Worm (Caenorhabditis elegans) whole organism, young adult: ENCODE results near the gene str-232.

Experiments used
- B0336.3 ChIP-seq: fragments of 200-800 bp; sonication (Bioruptor generic); IDR thresholded peaks from 2 replicates; pipeline ENCODE4 v1.3.6; 2022; ENCODE audit warnings: missing genetic modification characterization, missing compliant biosample characterization
- F37B4.10 ChIP-seq: fragments of 200-800 bp; sonication (Bioruptor generic); IDR thresholded peaks from 2 replicates; pipeline ENCODE4 v1.3.6; 2022; ENCODE audit warnings: missing genetic modification characterization, missing compliant biosample characterization
- F52B5.7 ChIP-seq: sonication (generic microtip); optimal IDR thresholded peaks from 2 replicates; lab custom pipeline; 2016; ENCODE audit warnings: mild to moderate bottlenecking, missing genetic modification characterization, missing compliant biosample characterization
- K11D2.4 ChIP-seq: fragments of 200-800 bp; sonication (Bioruptor generic); IDR thresholded peaks from 2 replicates; pipeline ENCODE4 v1.3.6; 2022; ENCODE audit warnings: missing genetic modification reagents, missing genetic modification characterization, missing compliant biosample characterization
- T07F8.4 ChIP-seq: sonication (generic microtip); optimal IDR thresholded peaks from 2 replicates; lab custom pipeline; 2016; ENCODE audit warnings: mild to moderate bottlenecking, missing genetic modification characterization, moderate library complexity, missing compliant biosample characterization
- T26A5.8 ChIP-seq: sonication (generic microtip); optimal IDR thresholded peaks from 2 replicates; lab custom pipeline; 2016; ENCODE audit warnings: missing genetic modification characterization, missing compliant biosample characterization
- Y67H2A.10 ChIP-seq: fragments of 200-800 bp; sonication (Bioruptor generic); conservative IDR thresholded peaks from 2 replicates; pipeline ENCODE4 v1.3.6; 2022; ENCODE audit warnings: missing genetic modification reagents, missing genetic modification characterization, missing compliant biosample characterization
- Y79H2A.3 ChIP-seq: fragments of 200-800 bp; sonication (Bioruptor generic); conservative IDR thresholded peaks from 2 replicates; pipeline ENCODE4 v1.3.6; 2022; ENCODE audit warnings: missing genetic modification reagents, missing genetic modification characterization, missing compliant biosample characterization
- atf-7 ChIP-seq: sonication (generic microtip); optimal IDR thresholded peaks from 2 replicates; lab custom pipeline; 2017; ENCODE audit warnings: mild to moderate bottlenecking, missing genetic modification characterization, missing compliant biosample characterization
- attf-5 ChIP-seq: fragments of 200-800 bp; sonication (Bioruptor generic); optimal IDR thresholded peaks from 2 replicates; lab custom pipeline; 2018; ENCODE audit warnings: mild to moderate bottlenecking, missing genetic modification characterization, missing compliant biosample characterization
- cebp-1 ChIP-seq, 2 experiments: fragments of 200-800 bp in 1 of 2; sonication (Bioruptor generic) in 1 of 2; sonication (generic microtip) in 1 of 2; IDR thresholded peaks in 1 of 2; optimal IDR thresholded peaks in 1 of 2; 2 replicates each; pipeline versions ENCODE4 v1.3.6 to Lab custom; 2017 to 2022; ENCODE audit warnings: missing compliant biosample characterization in 2 of 2, missing genetic modification characterization in 2 of 2, mild to moderate bottlenecking in 1 of 2, missing genetic modification reagents in 1 of 2, moderate library complexity in 1 of 2
- ceh-27 ChIP-seq: fragments of 200-800 bp; sonication (Bioruptor generic); optimal IDR thresholded peaks from 2 replicates; lab custom pipeline; 2018; ENCODE audit warnings: mild to moderate bottlenecking, missing genetic modification characterization, moderate library complexity, missing compliant biosample characterization
- ceh-58 ChIP-seq: fragments of 200-800 bp; sonication (Bioruptor generic); IDR thresholded peaks from 2 replicates; pipeline ENCODE4 v1.3.6; 2022; ENCODE audit warnings: missing genetic modification characterization, missing compliant biosample characterization
- ceh-79 ChIP-seq: sonication (generic microtip); optimal IDR thresholded peaks from 2 replicates; lab custom pipeline; 2017; ENCODE audit warnings: mild to moderate bottlenecking, missing genetic modification characterization, missing compliant biosample characterization
- die-1 ChIP-seq: sonication (generic microtip); optimal IDR thresholded peaks from 2 replicates; lab custom pipeline; 2016; ENCODE audit warnings: missing genotype, mild to moderate bottlenecking, missing genetic modification characterization, missing compliant biosample characterization
- dox-1 ChIP-seq: fragments of 200-800 bp; sonication (Bioruptor generic); IDR thresholded peaks from 2 replicates; pipeline ENCODE4 v1.3.6; 2022; ENCODE audit warnings: missing genetic modification reagents, missing genetic modification characterization, missing compliant biosample characterization
- efl-1 ChIP-seq: fragments of 150-350 bp; optimal IDR thresholded peaks from 2 replicates; lab custom pipeline; 2014; ENCODE audit warnings: missing biosample characterization, missing genetic modification reagents, missing genetic modification characterization
- egl-18 ChIP-seq: fragments of 200-800 bp; sonication (Bioruptor generic); IDR thresholded peaks from 2 replicates; pipeline ENCODE4 v1.3.6; 2022; ENCODE audit warnings: missing genetic modification reagents, missing genetic modification characterization, missing compliant biosample characterization
- egl-44 ChIP-seq: fragments of 200-800 bp; sonication (Bioruptor generic); IDR thresholded peaks from 2 replicates; pipeline ENCODE4 v1.3.6; 2022; ENCODE audit warnings: missing genetic modification reagents, missing genetic modification characterization, missing compliant biosample characterization
- ets-4 ChIP-seq: fragments of 200-800 bp; sonication (Bioruptor generic); optimal IDR thresholded peaks from 2 replicates; lab custom pipeline; 2018; ENCODE audit warnings: mild to moderate bottlenecking, missing genetic modification characterization, missing compliant biosample characterization
- hmg-1.2 ChIP-seq: fragments of 200-800 bp; sonication (Bioruptor generic); IDR thresholded peaks from 2 replicates; pipeline ENCODE4 v1.3.6; 2022; ENCODE audit warnings: missing genetic modification reagents, missing genetic modification characterization, missing compliant biosample characterization
- hrde-1 ChIP-seq: sonication (generic microtip); optimal IDR thresholded peaks from 2 replicates; lab custom pipeline; 2016; ENCODE audit warnings: missing genetic modification characterization, mild to moderate bottlenecking, missing compliant biosample characterization, moderate library complexity, missing genotype, missing genetic modification reagents, borderline replicate concordance
- lag-1 ChIP-seq: fragments of 200-800 bp; sonication (Bioruptor generic); IDR thresholded peaks from 2 replicates; pipeline ENCODE4 v1.3.6; 2022; ENCODE audit warnings: missing genetic modification reagents, missing genetic modification characterization, missing compliant biosample characterization
- let-607 ChIP-seq, 2 experiments: fragments of 200-800 bp in 1 of 2; sonication (Bioruptor generic) in 1 of 2; sonication (generic microtip) in 1 of 2; optimal IDR thresholded peaks; 2 replicates each; lab custom pipeline; 2016 to 2018; ENCODE audit warnings: mild to moderate bottlenecking in 2 of 2, missing compliant biosample characterization in 2 of 2, missing genetic modification characterization in 2 of 2, moderate library complexity in 2 of 2, missing genotype in 1 of 2
- lin-35 ChIP-seq, 3 experiments: fragments of 150-350 bp in 2 of 3; sonication (generic microtip) in 1 of 3; optimal IDR thresholded peaks; 2 replicates each; lab custom pipeline; 2014 to 2018; ENCODE audit warnings: missing biosample characterization in 3 of 3, missing genetic modification characterization in 3 of 3, missing genetic modification reagents in 3 of 3
- lin-54 ChIP-seq: fragments of 200-800 bp; sonication (Bioruptor generic); optimal IDR thresholded peaks from 2 replicates; lab custom pipeline; 2018; ENCODE audit warnings: mild to moderate bottlenecking, missing genetic modification characterization, missing compliant biosample characterization
- madf-3 ChIP-seq: fragments of 200-800 bp; sonication (Bioruptor generic); IDR thresholded peaks from 2 replicates; pipeline ENCODE4 v1.3.6; 2022; ENCODE audit warnings: missing genetic modification reagents, missing genetic modification characterization, missing compliant biosample characterization
- nfyb-1 ChIP-seq: fragments of 200-800 bp; sonication (Bioruptor generic); IDR thresholded peaks from 2 replicates; pipeline ENCODE4 v1.3.6; 2022; ENCODE audit warnings: missing genetic modification reagents, missing genetic modification characterization, missing compliant biosample characterization
- nhr-120 ChIP-seq: fragments of 200-800 bp; sonication (Bioruptor generic); IDR thresholded peaks from 2 replicates; pipeline ENCODE4 v1.3.6; 2022; ENCODE audit warnings: missing genetic modification characterization, missing compliant biosample characterization
- nhr-27 ChIP-seq: fragments of 200-800 bp; sonication (Bioruptor generic); optimal IDR thresholded peaks from 2 replicates; lab custom pipeline; 2018; ENCODE audit warnings: mild to moderate bottlenecking, missing genetic modification characterization, moderate library complexity, missing compliant biosample characterization
- nhr-80 ChIP-seq: sonication (generic microtip); optimal IDR thresholded peaks from 2 replicates; lab custom pipeline; 2016; ENCODE audit warnings: missing genetic modification characterization, missing compliant biosample characterization
- pbrm-1 ChIP-seq: fragments of 200-800 bp; sonication (Bioruptor generic); IDR thresholded peaks from 2 replicates; pipeline ENCODE4 v1.3.6; 2022; ENCODE audit warnings: missing genetic modification reagents, missing genetic modification characterization, missing compliant biosample characterization
- sea-2 ChIP-seq: fragments of 200-800 bp; sonication (Bioruptor generic); IDR thresholded peaks from 2 replicates; pipeline ENCODE4 v1.3.6; 2022; ENCODE audit warnings: missing genetic modification characterization, missing compliant biosample characterization
- snpc-3.4 ChIP-seq: sonication (generic microtip); optimal IDR thresholded peaks from 2 replicates; lab custom pipeline; 2017; ENCODE audit warnings: missing genetic modification characterization, mild to moderate bottlenecking, missing compliant biosample characterization, antibody characterized with exemption, moderate library complexity, missing genotype, missing genetic modification reagents
- tbx-9 ChIP-seq: sonication (generic microtip); optimal IDR thresholded peaks from 2 replicates; lab custom pipeline; 2016; ENCODE audit warnings: borderline replicate concordance, missing genetic modification characterization, inconsistent platforms, missing compliant biosample characterization
- unc-62 ChIP-seq: fragments of 150-350 bp; optimal IDR thresholded peaks from 2 replicates; lab custom pipeline; 2014; ENCODE audit warnings: missing biosample characterization, missing genetic modification reagents, missing genetic modification characterization
- zfh-2 ChIP-seq: fragments of 200-800 bp; sonication (Bioruptor generic); conservative IDR thresholded peaks from 2 replicates; pipeline ENCODE4 v1.3.6; 2022; ENCODE audit warnings: missing genetic modification reagents, missing genetic modification characterization, missing compliant biosample characterization
- ztf-3 ChIP-seq: fragments of 200-800 bp; sonication (Bioruptor generic); optimal IDR thresholded peaks from 2 replicates; lab custom pipeline; 2018; ENCODE audit warnings: mild to moderate bottlenecking, missing genetic modification characterization, missing compliant biosample characterization
- ztf-6 ChIP-seq: fragments of 200-800 bp; sonication (Bioruptor generic); IDR thresholded peaks from 2 replicates; pipeline ENCODE4 v1.3.6; 2022; ENCODE audit warnings: missing genetic modification reagents, missing genetic modification characterization, missing compliant biosample characterization

Gene str-232

ce11 chrV:16009564-16009963 is 6.0 kb downstream of the str-232 start, which contains the start of gene str-233:
str-233 (minus strand) TSS chrV:16009664.
- TF ChIP-seq Y67H2A.10 (no peak), ceh-58 (GFP tag; lab: Robert Waterston, UW) (no peak), let-607 (tag; optimal IDR thresholded peaks at IDR 0.05; lab: Kevin White, UChicago) (no peak), die-1 (tag; lab: Kevin White, UChicago) (no peak), B0336.3 (GFP tag; lab: Robert Waterston, UW) (no peak), unc-62 (GFP tag; lab: Kevin White, UChicago) (no peak), lag-1 (GFP tag; lab: Robert Waterston, UW) (no peak), cebp-1 (GFP tag; IDR thresholded peaks at IDR 0.05; lab: Robert Waterston, UW) (no peak), cebp-1 (tag; optimal IDR thresholded peaks at IDR 0.05; lab: Kevin White, UChicago) (no peak), T07F8.4 (tag; lab: Kevin White, UChicago) (no peak)

DNA sequence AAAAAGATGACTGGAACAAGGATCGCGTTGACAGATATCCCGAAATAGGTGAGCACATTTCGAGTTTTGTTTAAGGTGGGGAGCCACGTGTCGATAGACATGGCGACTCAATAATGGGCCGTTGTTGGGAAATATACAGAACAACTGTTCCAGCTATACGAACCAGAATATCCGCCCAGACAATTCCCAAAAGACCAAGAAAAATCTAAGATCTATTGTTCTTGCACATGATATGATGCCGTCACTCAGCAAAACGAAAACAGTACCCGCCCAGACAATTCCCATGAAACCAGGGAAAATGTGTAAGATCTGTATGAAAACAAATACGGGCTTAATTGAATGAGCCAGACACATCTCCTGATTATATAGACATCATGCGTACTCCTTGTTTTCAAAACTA is 8.0 kb downstream of the str-232 start, which contains the start of gene str-231:
TSS of gene str-231 (minus strand) at position 101 of the 400 bp plus-strand sequence.
- TF ChIP-seq F52B5.7 (tag; lab: Kevin White, UChicago) (no peak), sea-2 (GFP tag; lab: Robert Waterston, UW) (no peak), nhr-80 (tag; lab: Kevin White, UChicago) (no peak), ztf-6 (GFP tag; lab: Robert Waterston, UW) (no peak), ceh-27 (GFP tag; lab: Kevin White, UChicago) (no peak), efl-1 (GFP tag; lab: Kevin White, UChicago) (no peak), K11D2.4 (GFP tag; lab: Robert Waterston, UW) (no peak), egl-18 (GFP tag; lab: Robert Waterston, UW) (no peak), nfyb-1 (GFP tag; lab: Robert Waterston, UW) (no peak), T26A5.8 (no peak), pbrm-1 (GFP tag; lab: Robert Waterston, UW) (no peak), tbx-9 (tag; lab: Kevin White, UChicago) (no peak), ceh-79 (tag; lab: Kevin White, UChicago) (no peak), nhr-27 (tag; lab: Kevin White, UChicago) (no peak), nhr-120 (no peak), zfh-2 (GFP tag; lab: Robert Waterston, UW) (no peak), ets-4 (GFP tag; lab: Kevin White, UChicago) (no peak), snpc-3.4 (no peak), lin-54 (GFP tag; lab: Kevin White, UChicago) (no peak)

DNA sequence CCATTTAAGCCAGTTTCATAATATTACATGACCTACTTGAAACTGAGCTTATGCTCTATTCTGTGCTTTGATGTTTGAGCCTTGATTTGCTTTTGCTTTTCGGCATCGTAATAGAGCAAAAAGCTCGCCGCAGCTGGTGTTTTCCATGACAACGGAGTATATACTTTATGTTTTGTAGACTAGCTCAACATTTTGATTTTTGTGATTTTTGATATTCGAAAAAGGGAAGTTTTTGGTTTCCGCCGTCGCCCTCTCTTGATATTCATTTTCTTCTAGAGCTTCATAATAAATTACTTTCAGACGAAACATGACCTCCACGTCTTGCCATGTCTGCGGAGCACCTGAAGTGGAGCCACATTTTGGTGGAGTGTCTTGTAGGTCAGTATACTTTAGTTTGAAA is 13.3 kb downstream of the str-232 start, which contains the start of gene nhr-63:
TSS of gene nhr-63 (plus strand) at position 301 of the 400 bp plus-strand sequence.
- TF ChIP-seq lin-35 (GFP tag; optimal IDR thresholded peaks at IDR 0.05; lab: Kevin White, UChicago): no peak
- TF ChIP-seq tbx-9 (tag; lab: Kevin White, UChicago): no peak

ce11 chrV:16000433-16000832 is 15.1 kb downstream of the str-232 start, which contains the start of gene nhr-50:
nhr-50 (minus strand) TSS chrV:16000631.
- TF ChIP-seq snpc-3.4 (no peak), ztf-3 (GFP tag; lab: Kevin White, UChicago) (no peak), Y79H2A.3 (GFP tag; lab: Robert Waterston, UW) (no peak), madf-3 (GFP tag; lab: Robert Waterston, UW) (no peak), efl-1 (GFP tag; lab: Kevin White, UChicago) (no peak), dox-1 (GFP tag; lab: Robert Waterston, UW) (peak; percentile 50; the same call in 1 of the 2 replicates), nfyb-1 (GFP tag; lab: Robert Waterston, UW) (peak; percentile 34; the same call in 1 of the 2 replicates), attf-5 (peak; percentile 20), nhr-80 (tag; lab: Kevin White, UChicago) (peak; percentile 78), atf-7 (tag; lab: Kevin White, UChicago) (peak; percentile 77), nhr-27 (tag; lab: Kevin White, UChicago) (no peak), egl-44 (no peak), hrde-1 (tag; lab: Kevin White, UChicago) (no peak), hmg-1.2 (GFP tag; lab: Robert Waterston, UW) (peak; percentile 58; the same call in 1 of the 2 replicates), F37B4.10 (GFP tag; lab: Robert Waterston, UW) (no peak)
